Fruit fly (Drosophila melanogaster) Kc167 (cell line): ENCODE measurements around the gene HemK1.

Source experiments
- Myc ChIP-seq: fragments of >200 bp; optimal IDR thresholded peaks from 2 replicates; lab custom pipeline; 2017; ENCODE audit warnings: missing external identifiers
- Sin3A ChIP-seq: fragments of >200 bp; optimal IDR thresholded peaks from 2 replicates; lab custom pipeline; 2018; ENCODE audit warnings: missing external identifiers
- h ChIP-seq: fragments of >200 bp; optimal IDR thresholded peaks from 3 replicates; lab custom pipeline; 2018; ENCODE audit warnings: missing external identifiers
- insv ChIP-seq: fragments of >200 bp; optimal IDR thresholded peaks from 3 replicates; lab custom pipeline; 2018; ENCODE audit warnings: missing external identifiers
- psq ChIP-seq: fragments of >200 bp; optimal IDR thresholded peaks from 2 replicates; lab custom pipeline; 2017; ENCODE audit warnings: missing external identifiers
- ttk ChIP-seq: sonication (Bioruptor generic); optimal IDR thresholded peaks from 2 replicates; lab custom pipeline; 2017; ENCODE audit warnings: missing external identifiers

Gene HemK1

DNA sequence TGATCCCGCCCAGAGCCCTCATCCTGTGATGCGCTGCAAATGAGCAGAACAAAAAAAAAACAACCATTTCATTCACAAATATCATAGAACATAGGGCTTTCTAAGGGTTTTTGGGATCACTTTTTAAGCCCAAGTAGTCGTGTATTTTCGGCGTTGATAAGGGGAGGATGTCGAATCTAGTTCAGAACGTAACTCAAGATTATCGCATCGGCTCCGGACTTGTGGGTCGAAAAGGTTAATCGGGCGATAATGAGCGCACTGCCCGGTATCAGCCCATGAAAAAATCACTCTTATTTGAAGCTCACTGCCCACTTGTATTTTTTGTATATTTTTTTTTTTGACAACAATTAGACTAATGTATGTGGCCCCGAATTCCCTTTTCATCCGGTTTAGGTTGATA is 45.0 kb downstream of the HemK1 start:
- TF ChIP-seq Myc (lab: Kevin White, UChicago), result no peak
- no peak for TF ChIP-seq insv (lab: Kevin White, UChicago)
- no peak for TF ChIP-seq h (lab: Kevin White, UChicago)
- no peak for TF ChIP-seq ttk
- TF ChIP-seq psq, result no peak
- TF ChIP-seq Sin3A (lab: Kevin White, UChicago), result no peak

DNA sequence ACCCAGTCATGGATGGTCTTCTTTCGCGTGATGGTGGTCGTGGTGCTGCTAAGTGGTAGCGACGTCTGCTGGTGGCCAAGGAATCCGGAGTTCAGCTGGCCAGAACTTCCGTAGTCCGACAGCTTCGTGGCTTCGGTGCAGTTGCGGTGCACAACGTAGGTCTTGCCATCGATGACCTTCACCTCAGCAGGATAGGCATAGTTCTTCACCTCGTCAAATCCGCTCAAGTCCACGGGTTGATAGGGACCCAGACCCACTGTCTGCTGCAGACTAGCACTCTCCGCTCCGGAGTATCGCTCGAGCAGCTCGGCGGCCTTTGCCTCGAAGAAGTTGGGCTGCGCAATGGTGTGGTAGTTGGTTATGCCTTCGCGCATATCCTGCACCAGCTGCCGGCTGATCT is 46.0 kb downstream of the HemK1 start:
- no peak for TF ChIP-seq insv (lab: Kevin White, UChicago)
- TF ChIP-seq h (lab: Kevin White, UChicago), result no peak
- TF ChIP-seq psq, result no peak
- TF ChIP-seq Sin3A (lab: Kevin White, UChicago), result no peak
- no peak for TF ChIP-seq ttk
- no peak for TF ChIP-seq Myc (lab: Kevin White, UChicago)
